Worm (Caenorhabditis elegans) whole organism, mixed stage, embryonic: ENCODE results near the gene F35F10.5.
A peak's percentile ranks its signal among the peaks of the same experiment; 100 is the strongest.

Source experiments
- ceh-83 ChIP-seq: fragments of 200-800 bp; sonication (Bioruptor generic); optimal IDR thresholded peaks from 2 replicates; lab custom pipeline; 2018; ENCODE audit warnings: mild to moderate bottlenecking, missing genetic modification characterization, missing compliant biosample characterization
- ces-1 ChIP-seq: fragments of 150-350 bp; optimal IDR thresholded peaks from 2 replicates; lab custom pipeline; 2014; ENCODE audit warnings: missing biosample characterization, missing genetic modification reagents, missing genetic modification characterization
- elt-1 ChIP-seq: sonication (generic microtip); optimal IDR thresholded peaks from 2 replicates; lab custom pipeline; 2017; ENCODE audit warnings: missing genetic modification characterization, mild to moderate bottlenecking, missing compliant biosample characterization, antibody characterized with exemption, moderate library complexity, borderline replicate concordance; ENCODE audit not compliant: insufficient read depth
- elt-3 ChIP-seq: fragments of 150-350 bp; optimal IDR thresholded peaks from 2 replicates; lab custom pipeline; 2014; ENCODE audit warnings: missing biosample characterization, missing genetic modification characterization
- lin-13 ChIP-seq: fragments of 150-350 bp; optimal IDR thresholded peaks from 2 replicates; lab custom pipeline; 2014; ENCODE audit warnings: missing biosample characterization, missing genetic modification characterization
- mep-1 ChIP-seq: fragments of 150-350 bp; optimal IDR thresholded peaks from 2 replicates; lab custom pipeline; 2017; ENCODE audit warnings: missing biosample characterization, missing genetic modification reagents, missing genetic modification characterization, inconsistent platforms
- mls-2 ChIP-seq: sonication (generic microtip); optimal IDR thresholded peaks from 2 replicates; lab custom pipeline; 2016; ENCODE audit warnings: mild to moderate bottlenecking, missing genetic modification characterization, moderate library complexity, missing compliant biosample characterization
- nhr-237 ChIP-seq: fragments of 150-350 bp; optimal IDR thresholded peaks from 2 replicates; lab custom pipeline; 2014; ENCODE audit warnings: missing biosample characterization, missing genetic modification characterization
- nhr-28 ChIP-seq: fragments of 150-350 bp; optimal IDR thresholded peaks from 2 replicates; lab custom pipeline; 2014; ENCODE audit warnings: missing biosample characterization, missing genetic modification characterization
- snpc-4 ChIP-seq: fragments of 150-350 bp; optimal IDR thresholded peaks from 2 replicates; lab custom pipeline; 2014; ENCODE audit warnings: missing biosample characterization, missing genetic modification characterization
- unc-120 ChIP-seq: sonication (generic microtip); optimal IDR thresholded peaks from 2 replicates; lab custom pipeline; 2017; ENCODE audit warnings: missing genetic modification characterization, missing compliant biosample characterization; ENCODE audit not compliant: poor library complexity, severe bottlenecking
- unc-39 ChIP-seq: fragments of 150-350 bp; optimal IDR thresholded peaks from 2 replicates; lab custom pipeline; 2014; ENCODE audit warnings: missing biosample characterization, missing genetic modification characterization
- unc-62 ChIP-seq: fragments of 150-350 bp; optimal IDR thresholded peaks from 2 replicates; lab custom pipeline; 2014; ENCODE audit warnings: missing biosample characterization, missing genetic modification reagents, missing genetic modification characterization
- ztf-11 ChIP-seq: fragments of 150-350 bp; optimal IDR thresholded peaks from 2 replicates; lab custom pipeline; 2014; ENCODE audit warnings: missing biosample characterization, missing genetic modification characterization

- no peak for TF ChIP-seq nhr-237 (tag; lab: Kevin White, UChicago)
- peak; percentile 14 for TF ChIP-seq mep-1
- no peak for TF ChIP-seq ces-1
- no peak for TF ChIP-seq snpc-4 (tag; lab: Kevin White, UChicago)
- TF ChIP-seq mls-2 (tag; lab: Kevin White, UChicago): no peak
- TF ChIP-seq unc-39: no peak
- TF ChIP-seq ztf-11 (tag; lab: Kevin White, UChicago): no peak
- no peak for TF ChIP-seq elt-3
- no peak for TF ChIP-seq ceh-83 (GFP tag; lab: Kevin White, UChicago)
- no peak for TF ChIP-seq unc-62
- no peak for TF ChIP-seq lin-13
- TF ChIP-seq nhr-28 (tag; lab: Kevin White, UChicago): no peak
- TF ChIP-seq elt-1 (tag; lab: Kevin White, UChicago): no peak
- no peak for TF ChIP-seq unc-120 (tag; lab: Kevin White, UChicago)
Measured at ce11 chrV:3256809-3257208, 27.9 kb upstream of the F35F10.5 start.
